Fruit fly (Drosophila melanogaster): Measurements from ENCODE around the gene CG11158.
A peak's percentile ranks its signal among the peaks of the same experiment; 100 is the strongest.

DNA sequence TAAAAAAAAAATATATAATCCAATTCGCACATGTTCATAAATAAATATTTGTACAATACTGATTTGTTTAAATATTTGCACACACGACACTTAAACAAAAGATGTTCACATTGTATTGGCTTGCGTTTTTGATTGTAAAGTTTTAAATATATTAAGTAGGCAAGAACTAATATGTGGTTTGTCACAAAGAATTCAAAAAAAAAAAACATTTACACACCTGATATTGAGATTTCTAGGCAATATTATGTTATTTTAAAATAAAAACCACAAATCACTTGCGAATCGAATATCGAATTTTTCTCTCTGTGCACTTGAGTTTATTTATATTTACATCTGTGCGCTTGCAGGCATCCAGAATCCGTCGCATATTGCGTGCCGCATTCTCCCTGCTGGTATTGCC is 3.2 kb upstream of the CG11158 start:
- peak; percentile 66 for TF ChIP-seq CG7101 (tag; optimal IDR thresholded peaks at IDR 0.05)
- peak; percentile 30 for TF ChIP-seq toe (GFP tag; optimal IDR thresholded peaks at IDR 0.05)
- no peak for TF ChIP-seq Hr96 (GFP tag; optimal IDR thresholded peaks at IDR 0.05)
- no peak for TF ChIP-seq CG1620 (GFP tag; optimal IDR thresholded peaks at IDR 0.05)
- TF ChIP-seq Mnt (GFP tag; optimal IDR thresholded peaks at IDR 0.05): no peak
- no peak for TF ChIP-seq pad (GFP tag; optimal IDR thresholded peaks at IDR 0.05)
- TF ChIP-seq CG11617 (GFP tag; optimal IDR thresholded peaks at IDR 0.05): peak; percentile 63
- peak; percentile 91 for TF ChIP-seq kay (GFP tag; ENCODE audit: borderline replicate concordance)
- no peak for TF ChIP-seq ovo (GFP tag; optimal IDR thresholded peaks at IDR 0.05)
- no peak for TF ChIP-seq Clk (GFP tag; optimal IDR thresholded peaks at IDR 0.05)
- no peak for TF ChIP-seq Crg-1 (GFP tag; optimal IDR thresholded peaks at IDR 0.05)
- no peak for TF ChIP-seq cnc (optimal IDR thresholded peaks at IDR 0.05)
- peak; percentile 25 for TF ChIP-seq CG5204 (GFP tag; optimal IDR thresholded peaks at IDR 0.05)
- no peak for TF ChIP-seq bab1 (GFP tag; optimal IDR thresholded peaks at IDR 0.05)
